ENCODE assay signal across 4 fruit fly cellular contexts in genomic region chr3R:15626863-15627262, dm6.
A peak's percentile ranks its signal among the peaks of the same experiment; 100 is the strongest.
TF ChIP-seq lines count a peak whose summit lies in the region.

No protein-coding gene starts in this region.

- TF ChIP-seq CTCF in whole organism, embryonic (GFP tag; optimal IDR thresholded peaks at IDR 0.05; lab: Kevin White, UChicago): no peak

TF ChIP-seq in whole organism, embryonic, 481 proteins besides CTCF, POLR2A, EP300 and RAD21:
- TF ChIP-seq Ets65A (GFP tag; lab: Kevin White, UChicago) (peak; percentile 70), CG7372 (GFP tag; IDR thresholded peaks at IDR 0.05; lab: Robert Waterston, UW) (no peak), Doc2 (GFP tag; IDR thresholded peaks at IDR 0.05; lab: Robert Waterston, UW) (no peak), Drgx (GFP tag; IDR thresholded peaks at IDR 0.05; lab: Robert Waterston, UW) (peak; percentile 52), Opbp (GFP tag; IDR thresholded peaks at IDR 0.05; lab: Robert Waterston, UW; ENCODE audit: partially characterized antibody) (no peak), tap (tag; optimal IDR thresholded peaks at IDR 0.05; lab: Kevin White, UChicago) (no peak)

TF ChIP-seq in whole organism, prepupa, 60 proteins besides CTCF, POLR2A, EP300 and RAD21 (continues in another document):
- no peak for TF ChIP-seq CG31627 (GFP tag; optimal IDR thresholded peaks at IDR 0.05; lab: Kevin White, UChicago)
- TF ChIP-seq Gug (GFP tag; IDR thresholded peaks at IDR 0.05; lab: Robert Waterston, UW): peak; percentile 48; the same call in 1 of the 2 replicates
- peak; percentile 53 for TF ChIP-seq Hr4 (GFP tag; optimal IDR thresholded peaks at IDR 0.05; lab: Kevin White, UChicago)
- no peak for TF ChIP-seq CG11902 (GFP tag; optimal IDR thresholded peaks at IDR 0.05; lab: Kevin White, UChicago)
- no peak for TF ChIP-seq CG3032 (tag; optimal IDR thresholded peaks at IDR 0.05; lab: Kevin White, UChicago)
- no peak for TF ChIP-seq lz (GFP tag; optimal IDR thresholded peaks at IDR 0.05; lab: Kevin White, UChicago)
- TF ChIP-seq CG34406 (GFP tag; optimal IDR thresholded peaks at IDR 0.05; lab: Kevin White, UChicago): no peak
- peak; percentile 13 for TF ChIP-seq CG10631 (GFP tag; optimal IDR thresholded peaks at IDR 0.05; lab: Kevin White, UChicago)
- TF ChIP-seq OdsH (GFP tag; optimal IDR thresholded peaks at IDR 0.05; lab: Kevin White, UChicago): peak; percentile 28
- peak; percentile 19 for TF ChIP-seq achi (GFP tag; optimal IDR thresholded peaks at IDR 0.05; lab: Kevin White, UChicago)
- peak; percentile 65 for TF ChIP-seq CG6163 (GFP tag; IDR thresholded peaks at IDR 0.05; lab: Robert Waterston, UW)
- TF ChIP-seq CG6854 (GFP tag; optimal IDR thresholded peaks at IDR 0.05; lab: Kevin White, UChicago): no peak
- TF ChIP-seq vri (GFP tag; optimal IDR thresholded peaks at IDR 0.05; lab: Kevin White, UChicago): no peak
- no peak for TF ChIP-seq fkh (GFP tag; optimal IDR thresholded peaks at IDR 0.05; lab: Kevin White, UChicago)
- TF ChIP-seq fd85E (GFP tag; optimal IDR thresholded peaks at IDR 0.05; lab: Kevin White, UChicago): no peak
- TF ChIP-seq CG8319 (GFP tag; optimal IDR thresholded peaks at IDR 0.05; lab: Kevin White, UChicago): no peak
- TF ChIP-seq Ets96B (tag; optimal IDR thresholded peaks at IDR 0.05; lab: Kevin White, UChicago): peak; percentile 35
- no peak for TF ChIP-seq net (GFP tag; optimal IDR thresholded peaks at IDR 0.05; lab: Kevin White, UChicago)
- TF ChIP-seq CG16779 (tag; optimal IDR thresholded peaks at IDR 0.05; lab: Kevin White, UChicago): no peak
- TF ChIP-seq acj6 (GFP tag; optimal IDR thresholded peaks at IDR 0.05; lab: Kevin White, UChicago): no peak
- TF ChIP-seq Sox102F (GFP tag; optimal IDR thresholded peaks at IDR 0.05; lab: Kevin White, UChicago): no peak
- TF ChIP-seq Smox (GFP tag; optimal IDR thresholded peaks at IDR 0.05; lab: Kevin White, UChicago): no peak
- no peak for TF ChIP-seq topi (GFP tag; optimal IDR thresholded peaks at IDR 0.05; lab: Kevin White, UChicago)
- no peak for TF ChIP-seq Sox14 (GFP tag; optimal IDR thresholded peaks at IDR 0.05; lab: Kevin White, UChicago)
- TF ChIP-seq CG11762 (GFP tag; optimal IDR thresholded peaks at IDR 0.05; lab: Kevin White, UChicago; ENCODE audit: insufficient read depth): no peak
- peak; percentile 63 for TF ChIP-seq CG15336 (GFP tag; IDR thresholded peaks at IDR 0.05; lab: Robert Waterston, UW)
- no peak for TF ChIP-seq dac (GFP tag; optimal IDR thresholded peaks at IDR 0.05; lab: Kevin White, UChicago)
- no peak for TF ChIP-seq CG9139 (GFP tag; optimal IDR thresholded peaks at IDR 0.05; lab: Kevin White, UChicago)
- TF ChIP-seq Eip78C (GFP tag; lab: Kevin White, UChicago): peak; percentile 89
- TF ChIP-seq pdm3 (GFP tag; optimal IDR thresholded peaks at IDR 0.05; lab: Kevin White, UChicago): no peak

TF ChIP-seq in whole organism, pupa, 21 proteins besides CTCF, POLR2A, EP300 and RAD21:
- TF ChIP-seq Ets98B (GFP tag; IDR thresholded peaks at IDR 0.05; lab: Robert Waterston, UW) (peak; percentile 44), Pif1B (GFP tag; optimal IDR thresholded peaks at IDR 0.05; lab: Kevin White, UChicago) (no peak), CG8301 (tag; optimal IDR thresholded peaks at IDR 0.05; lab: Kevin White, UChicago) (peak; percentile 56), CG14655 (GFP tag; optimal IDR thresholded peaks at IDR 0.05; lab: Kevin White, UChicago) (peak; percentile 58), CG4496 (GFP tag; IDR thresholded peaks at IDR 0.05; lab: Robert Waterston, UW) (peak; percentile 67; the same call in 2 of the 3 replicates), Pif1A (GFP tag; optimal IDR thresholded peaks at IDR 0.05; lab: Kevin White, UChicago) (peak; percentile 11), CG9948 (tag; optimal IDR thresholded peaks at IDR 0.05; lab: Kevin White, UChicago) (peak; percentile 37), EcR (GFP tag; optimal IDR thresholded peaks at IDR 0.05; lab: Kevin White, UChicago) (no peak), CG8159 (tag; optimal IDR thresholded peaks at IDR 0.05; lab: Kevin White, UChicago) (peak; percentile 23), CG17806 (tag; optimal IDR thresholded peaks at IDR 0.05; lab: Kevin White, UChicago) (peak; percentile 17), CG34367 (tag; optimal IDR thresholded peaks at IDR 0.05; lab: Kevin White, UChicago) (no peak)

TF ChIP-seq in whole organism, wandering third instar larva, 38 proteins besides CTCF, POLR2A, EP300 and RAD21:
- TF ChIP-seq jim (GFP tag; optimal IDR thresholded peaks at IDR 0.05; lab: Kevin White, UChicago) (no peak), h (GFP tag; optimal IDR thresholded peaks at IDR 0.05; lab: Kevin White, UChicago) (peak; percentile 14), sage (GFP tag; optimal IDR thresholded peaks at IDR 0.05; lab: Kevin White, UChicago) (no peak), CrebA (GFP tag; optimal IDR thresholded peaks at IDR 0.05; lab: Kevin White, UChicago; ENCODE audit: borderline replicate concordance) (no peak), Hnf4 (GFP tag; optimal IDR thresholded peaks at IDR 0.05; lab: Kevin White, UChicago) (no peak)

Comparison
In these comparisons a context has a peak if more than half of its experiments do, and no peak if none do; other contexts are left out.
1. Of the 7 proteins assayed by ChIP-seq in both whole organism, embryonic and whole organism, prepupa: peak only in whole organism, embryonic: none; only in whole organism, prepupa: Gug and Lpt; in both: none; in neither: 5.